Fruit fly (Drosophila melanogaster): ENCODE data around the gene CG42337.
A peak's percentile ranks its signal among the peaks of the same experiment; 100 is the strongest.

CG42337 gene

DNA sequence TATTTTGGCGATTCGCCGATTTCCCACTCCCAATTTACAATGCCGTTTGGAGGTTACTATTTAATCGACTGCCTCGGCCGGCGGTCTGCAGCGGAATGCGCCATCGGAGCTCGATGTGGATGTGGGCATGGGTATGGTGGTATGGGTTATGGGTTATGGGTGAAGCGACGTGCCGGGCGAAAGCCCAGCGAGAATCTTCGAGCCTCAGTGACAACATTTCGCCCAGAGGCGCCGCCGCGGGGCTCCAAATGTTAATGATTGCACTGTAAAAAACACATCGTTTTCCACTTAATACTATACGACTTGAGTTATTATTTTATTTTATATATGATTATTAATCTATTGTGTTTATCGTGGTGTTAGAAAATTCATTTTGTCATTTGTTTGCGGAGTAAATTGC, 7.4 kb upstream of the CG42337 start (continued):
- TF ChIP-seq Hr78 (GFP tag; optimal IDR thresholded peaks at IDR 0.05) (peak in 1 of 2 experiments; percentile 25), pan (optimal IDR thresholded peaks at IDR 0.05) (no peak), pan (GFP tag; optimal IDR thresholded peaks at IDR 0.05 in 1 of 2, IDR thresholded peaks at IDR 0.05 in 1 of 2) (peak in 1 of 2 experiments; percentile 26), pnt (GFP tag; optimal IDR thresholded peaks at IDR 0.05) (no peak), CG31441 (GFP tag; IDR thresholded peaks at IDR 0.05) (0 out of 2 replicates have a peak, but pooled peaks have one; percentile 25), CG18262 (tag; optimal IDR thresholded peaks at IDR 0.05) (peak; percentile 17), grn (GFP tag; optimal IDR thresholded peaks at IDR 0.05) (no peak), CG7839 (tag; optimal IDR thresholded peaks at IDR 0.05) (peak; percentile 22), fu2 (GFP tag; optimal IDR thresholded peaks at IDR 0.05) (no peak)

DNA sequence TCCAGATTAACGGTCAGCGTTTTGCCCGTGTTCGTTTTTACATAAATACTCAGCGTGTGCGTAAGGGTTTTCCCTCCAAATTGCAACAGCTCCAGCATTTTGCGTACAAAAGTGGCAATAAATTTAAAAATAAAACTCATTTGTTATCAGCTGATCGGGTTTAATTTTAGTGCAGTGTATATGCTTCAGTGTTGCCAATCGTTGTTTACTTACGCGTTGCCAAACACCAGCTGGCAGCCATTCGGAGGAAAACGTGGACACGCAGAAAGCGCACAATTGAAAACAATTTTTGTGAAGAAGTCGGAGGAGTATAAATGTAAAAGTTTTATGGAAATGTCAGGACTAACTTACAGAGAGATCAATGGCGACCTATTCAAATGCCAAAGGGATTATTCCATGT, 3.4 kb upstream of the CG42337 start, which contains the start of the genes Targ3 and park:
Gene Targ3, plus strand, starts transcription at position 269 of the 400 bp plus-strand sequence.
Gene park, minus strand, starts transcription at position 291 of the 400 bp plus-strand sequence.
- TF ChIP-seq toy (GFP tag; IDR thresholded peaks at IDR 0.05): no peak
- no peak for TF ChIP-seq CrebB (tag; optimal IDR thresholded peaks at IDR 0.05)
- no peak for TF ChIP-seq CG16863 (GFP tag; optimal IDR thresholded peaks at IDR 0.05)
- TF ChIP-seq kni (GFP tag; optimal IDR thresholded peaks at IDR 0.05): no peak
- no peak for TF ChIP-seq CG14050 (GFP tag; IDR thresholded peaks at IDR 0.05)
- 0 out of 2 replicates have a peak, but pooled peaks have one; percentile 24 for TF ChIP-seq H2.0 (GFP tag; IDR thresholded peaks at IDR 0.05)
- no peak for TF ChIP-seq CG11696 (GFP tag; IDR thresholded peaks at IDR 0.05)
- no peak for TF ChIP-seq Spps (tag; optimal IDR thresholded peaks at IDR 0.05)
- TF ChIP-seq Hand (GFP tag; optimal IDR thresholded peaks at IDR 0.05): no peak
- TF ChIP-seq crol (GFP tag; IDR thresholded peaks at IDR 0.05): no peak
- no peak for TF ChIP-seq Vsx1 (GFP tag; optimal IDR thresholded peaks at IDR 0.05)
- TF ChIP-seq tx (GFP tag; optimal IDR thresholded peaks at IDR 0.05): peak; percentile 35
- no peak for TF ChIP-seq CG12104 (GFP tag; optimal IDR thresholded peaks at IDR 0.05)
- TF ChIP-seq dimm (GFP tag; IDR thresholded peaks at IDR 0.05): no peak
- no peak for TF ChIP-seq gcm (GFP tag; optimal IDR thresholded peaks at IDR 0.05)
- no peak for TF ChIP-seq onecut (GFP tag; IDR thresholded peaks at IDR 0.05)
- peak; percentile 38; the same call in 1 of the 2 replicates for TF ChIP-seq sob (GFP tag; IDR thresholded peaks at IDR 0.05)
- TF ChIP-seq gfzf (GFP tag; optimal IDR thresholded peaks at IDR 0.05): peak; percentile 22
- no peak for TF ChIP-seq CG10147 (GFP tag; optimal IDR thresholded peaks at IDR 0.05)
- peak; percentile 20 for TF ChIP-seq gem (tag; optimal IDR thresholded peaks at IDR 0.05)
- TF ChIP-seq CG9215 (GFP tag; IDR thresholded peaks at IDR 0.05): no peak
- no peak for TF ChIP-seq luna (GFP tag; optimal IDR thresholded peaks at IDR 0.05)
- no peak for TF ChIP-seq CG3065 (GFP tag; optimal IDR thresholded peaks at IDR 0.05)
- TF ChIP-seq kay (GFP tag; optimal IDR thresholded peaks at IDR 0.05): no peak
- TF ChIP-seq Dip2 (GFP tag; IDR thresholded peaks at IDR 0.05): no peak
- TF ChIP-seq Gug (GFP tag; IDR thresholded peaks at IDR 0.05): 0 out of 4 replicates have a peak, but pooled peaks have one; percentile 4
- peak; percentile 40 for TF ChIP-seq mirr (GFP tag; optimal IDR thresholded peaks at IDR 0.05)
- no peak for TF ChIP-seq wor (GFP tag; IDR thresholded peaks at IDR 0.05)
- peak; percentile 20 for TF ChIP-seq grau (tag; optimal IDR thresholded peaks at IDR 0.05)
- peak; percentile 90 for TF ChIP-seq E2f2 (GFP tag; IDR thresholded peaks at IDR 0.05)
- TF ChIP-seq ato (GFP tag; IDR thresholded peaks at IDR 0.05; ENCODE audit: partially characterized antibody): no peak
- peak; percentile 35; the same call in 1 of the 2 replicates for TF ChIP-seq Rfx (GFP tag; IDR thresholded peaks at IDR 0.05)
- no peak for TF ChIP-seq Usf (GFP tag; optimal IDR thresholded peaks at IDR 0.05)
- no peak for TF ChIP-seq CG11695 (GFP tag; IDR thresholded peaks at IDR 0.05)
- TF ChIP-seq Dref (GFP tag; IDR thresholded peaks at IDR 0.05): peak; percentile 48
- no peak for TF ChIP-seq CG15073 (GFP tag; optimal IDR thresholded peaks at IDR 0.05)
- TF ChIP-seq ssp (GFP tag; IDR thresholded peaks at IDR 0.05): no peak
- no peak for TF ChIP-seq CG4820 (GFP tag; optimal IDR thresholded peaks at IDR 0.05)
- TF ChIP-seq CG1832 (GFP tag; optimal IDR thresholded peaks at IDR 0.05): no peak
- TF ChIP-seq CG6791 (GFP tag; IDR thresholded peaks at IDR 0.05; ENCODE audit: partially characterized antibody): no peak
- no peak for TF ChIP-seq Ssrp (tag; optimal IDR thresholded peaks at IDR 0.05)
- no peak for TF ChIP-seq eyg (GFP tag; optimal IDR thresholded peaks at IDR 0.05)

Measured in whole organism, embryonic.